Worm (Caenorhabditis elegans): ENCODE results near the gene C40A11.3.
A peak's percentile ranks its signal among the peaks of the same experiment; 100 is the strongest.

C40A11.3 gene

ce11 chrII:2191383-2191782, 50.5 kb downstream of the C40A11.3 start:
- TF ChIP-seq pat-9 (tag; optimal IDR thresholded peaks at IDR 0.05), result no peak
- no peak for TF ChIP-seq mec-3 (tag; optimal IDR thresholded peaks at IDR 0.05; ENCODE audit: borderline replicate concordance)
- no peak for TF ChIP-seq nhr-232 (tag; optimal IDR thresholded peaks at IDR 0.05)
- TF ChIP-seq ceh-6 (GFP tag; optimal IDR thresholded peaks at IDR 0.05), result no peak
- no peak for TF ChIP-seq npax-4 (tag; optimal IDR thresholded peaks at IDR 0.05)
- no peak for TF ChIP-seq F13H6.1 (tag; optimal IDR thresholded peaks at IDR 0.05)
- no peak for TF ChIP-seq fkh-6 (tag; optimal IDR thresholded peaks at IDR 0.05)
- TF ChIP-seq zip-5 (tag; optimal IDR thresholded peaks at IDR 0.05), result no peak
- TF ChIP-seq ets-4 (tag; optimal IDR thresholded peaks at IDR 0.05), result no peak
- TF ChIP-seq hlh-15 (tag; optimal IDR thresholded peaks at IDR 0.05), result no peak
- no peak for TF ChIP-seq ztf-16 (tag; optimal IDR thresholded peaks at IDR 0.05)
- TF ChIP-seq ceh-18 (tag; optimal IDR thresholded peaks at IDR 0.05), result no peak
- no peak for TF ChIP-seq ceh-45 (GFP tag; IDR thresholded peaks at IDR 0.05)
- TF ChIP-seq ama-1 (optimal IDR thresholded peaks at IDR 0.05), result no peak
- no peak for TF ChIP-seq C38D4.7 (GFP tag; optimal IDR thresholded peaks at IDR 0.05)

DNA sequence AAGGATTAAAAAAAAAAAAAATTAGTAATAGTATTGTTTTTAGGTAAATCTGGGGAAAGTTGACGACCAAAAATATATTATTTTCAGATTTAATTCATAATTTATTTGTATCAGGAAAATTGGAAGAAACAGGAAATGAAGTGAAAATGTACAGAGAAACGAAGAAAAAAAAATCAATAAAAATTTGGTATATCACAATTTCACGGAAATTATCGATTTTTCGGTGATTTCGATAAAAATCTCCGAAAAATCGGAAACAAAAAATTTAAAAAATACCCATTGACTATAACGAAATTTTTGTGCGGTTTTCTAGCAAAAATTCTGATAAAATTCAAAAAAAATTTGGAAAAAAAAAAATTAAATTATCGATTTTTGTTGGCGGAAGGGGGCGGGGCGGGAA, 51.4 kb downstream of the C40A11.3 start:
- TF ChIP-seq rnt-1 (tag; optimal IDR thresholded peaks at IDR 0.05) (no peak), ceh-48 (tag; optimal IDR thresholded peaks at IDR 0.05) (peak; percentile 44)
